Fruit fly (Drosophila melanogaster): ENCODE data around the gene Gr98d.

Gene Gr98d

DNA sequence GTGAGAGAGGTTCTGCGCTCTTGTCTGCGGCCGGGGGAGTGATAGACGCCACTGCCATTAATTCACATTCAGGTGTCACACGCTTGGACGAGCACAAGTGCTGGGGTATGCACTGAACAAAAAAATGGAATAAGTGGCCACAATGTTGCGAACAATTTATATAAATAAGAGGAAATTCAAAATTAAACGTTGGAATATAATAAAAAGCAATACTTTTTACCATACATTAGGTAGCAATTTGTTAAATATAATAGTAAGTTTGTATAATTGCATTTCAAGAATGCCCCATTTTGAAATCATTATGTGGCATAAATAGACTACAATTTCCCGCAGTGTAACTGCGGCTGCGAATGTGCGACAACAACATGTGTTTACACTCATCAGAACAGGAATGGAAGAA lies 26.0 kb upstream of the Gr98d start:
- no peak for TF ChIP-seq dsf (GFP tag; optimal IDR thresholded peaks at IDR 0.05; ENCODE audit: borderline replicate concordance)
- TF ChIP-seq Myc (optimal IDR thresholded peaks at IDR 0.05): no peak
- no peak for TF ChIP-seq dmrt93B (GFP tag; optimal IDR thresholded peaks at IDR 0.05)
- no peak for TF ChIP-seq CG9705 (GFP tag; optimal IDR thresholded peaks at IDR 0.05)
- no peak for TF ChIP-seq brk (GFP tag; optimal IDR thresholded peaks at IDR 0.05)
- no peak for TF ChIP-seq br (GFP tag; optimal IDR thresholded peaks at IDR 0.05)
- no peak for TF ChIP-seq Jra (GFP tag; optimal IDR thresholded peaks at IDR 0.05)
- no peak for TF ChIP-seq N (GFP tag; optimal IDR thresholded peaks at IDR 0.05)
- TF ChIP-seq Hr83 (GFP tag; optimal IDR thresholded peaks at IDR 0.05; ENCODE audit: poor library complexity, severe bottlenecking): no peak
- no peak for TF ChIP-seq tai (GFP tag; optimal IDR thresholded peaks at IDR 0.05)
- no peak for TF ChIP-seq Hr78 (GFP tag; optimal IDR thresholded peaks at IDR 0.05)
- TF ChIP-seq Rel (GFP tag; optimal IDR thresholded peaks at IDR 0.05): no peak
- TF ChIP-seq Rel (tag; optimal IDR thresholded peaks at IDR 0.05): no peak

DNA sequence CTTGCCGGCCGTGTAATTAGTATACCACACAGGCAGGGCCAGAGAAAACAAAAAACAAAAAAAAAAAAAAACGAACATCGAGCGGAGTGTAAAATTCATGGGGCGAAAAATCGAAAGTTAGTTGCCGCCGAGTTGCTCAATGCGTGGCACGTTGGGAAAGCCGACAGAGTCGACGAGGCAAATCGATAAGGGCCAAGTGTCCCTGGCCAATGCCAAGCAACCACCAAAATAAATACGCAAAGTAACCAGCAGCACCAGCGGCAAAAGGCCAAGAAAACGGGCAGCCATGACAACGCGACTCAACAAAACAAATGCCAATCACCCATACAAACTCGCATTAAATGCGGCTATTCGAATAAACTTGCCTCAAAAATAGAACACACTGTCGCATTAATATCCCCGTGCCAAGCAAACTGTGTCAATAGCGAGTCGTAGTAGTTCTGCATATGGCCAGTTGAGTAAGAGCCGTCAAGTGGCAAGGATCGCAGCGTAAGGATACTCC lies 25.4 kb upstream of the Gr98d start, which contains the start of gene CG12885:
CG12885 (plus strand) TSS at position 452 of the 502 bp plus-strand sequence.
- TF ChIP-seq CG32264 (GFP tag; optimal IDR thresholded peaks at IDR 0.05): no peak
- no peak for TF ChIP-seq Myc (optimal IDR thresholded peaks at IDR 0.05)
- TF ChIP-seq Mio (GFP tag; optimal IDR thresholded peaks at IDR 0.05): no peak

DNA sequence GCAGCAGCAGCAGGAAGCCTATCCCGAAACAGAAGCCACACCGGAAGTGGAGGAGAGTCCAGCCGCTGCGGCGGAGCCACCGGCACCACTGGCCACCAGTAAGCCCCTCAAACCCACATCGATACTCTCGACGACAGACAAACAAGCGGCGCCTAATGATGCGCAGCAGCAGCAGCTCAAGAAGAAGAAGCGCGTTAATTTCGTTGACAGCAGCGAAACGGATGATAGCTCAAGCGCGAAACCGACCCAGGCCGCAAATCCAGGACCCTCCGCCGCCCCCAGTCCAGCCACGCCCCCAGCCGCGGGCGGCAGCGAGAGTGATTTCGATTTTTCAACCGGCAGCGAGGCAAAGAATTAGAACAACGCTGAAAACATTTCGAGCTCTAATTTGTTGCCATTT lies 12.6 kb upstream of the Gr98d start:
- TF ChIP-seq CrebA (GFP tag; optimal IDR thresholded peaks at IDR 0.05; ENCODE audit: borderline replicate concordance) (no peak), Dfd (GFP tag; optimal IDR thresholded peaks at IDR 0.05) (peak; percentile 93)

DNA sequence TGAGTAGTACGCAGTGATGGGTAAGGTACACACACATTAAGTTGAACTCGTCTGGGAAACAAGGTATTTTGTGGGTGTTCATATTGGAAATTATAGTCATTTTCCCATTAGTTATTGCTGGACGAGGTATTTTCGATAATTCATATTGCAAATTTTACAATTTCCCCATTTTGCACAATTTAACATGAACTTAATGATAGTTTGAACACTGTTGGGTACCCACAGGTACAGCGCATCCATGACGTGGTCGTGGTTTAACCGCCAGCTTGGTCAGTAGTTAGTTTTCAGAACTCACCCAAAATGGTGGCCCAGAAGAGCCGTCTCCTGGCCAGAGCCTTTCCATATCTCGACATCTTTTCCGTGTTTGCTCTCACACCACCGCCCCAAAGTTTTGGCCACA lies 3.7 kb upstream of the Gr98d start, which contains the start of gene Gr98b:
Gr98b (plus strand) TSS at position 301 of the 400 bp plus-strand sequence.
- TF ChIP-seq tai (GFP tag; optimal IDR thresholded peaks at IDR 0.05): no peak
- TF ChIP-seq dmrt93B (GFP tag; optimal IDR thresholded peaks at IDR 0.05): no peak

DNA sequence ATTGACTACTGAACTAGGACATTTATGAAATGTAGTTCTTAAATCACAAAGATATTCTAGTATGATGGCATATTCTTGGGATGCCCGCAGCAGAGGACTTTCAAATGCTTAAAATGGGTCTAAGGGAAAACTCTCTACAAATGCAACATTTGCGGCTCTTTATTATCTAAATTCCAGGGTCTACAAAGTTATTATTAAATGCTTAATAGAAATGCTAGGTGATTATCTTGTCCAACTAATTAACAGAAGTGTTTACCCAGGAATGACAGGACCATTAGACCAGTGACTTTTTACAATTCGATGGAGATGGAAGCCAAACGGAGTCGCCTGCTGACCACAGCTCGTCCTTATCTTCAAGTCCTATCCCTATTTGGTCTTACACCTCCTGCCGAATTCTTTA lies 1.7 kb upstream of the Gr98d start, which contains the start of gene Gr98c:
Gr98c (plus strand) TSS at position 301 of the 400 bp plus-strand sequence.
- TF ChIP-seq dsf (GFP tag; optimal IDR thresholded peaks at IDR 0.05; ENCODE audit: borderline replicate concordance) (no peak), OdsH (GFP tag; optimal IDR thresholded peaks at IDR 0.05) (no peak), sv (GFP tag; optimal IDR thresholded peaks at IDR 0.05) (no peak), h (GFP tag; optimal IDR thresholded peaks at IDR 0.05) (no peak), tai (GFP tag; optimal IDR thresholded peaks at IDR 0.05) (no peak), sage (GFP tag; optimal IDR thresholded peaks at IDR 0.05) (no peak), woc (GFP tag; optimal IDR thresholded peaks at IDR 0.05) (no peak), Mio (GFP tag; optimal IDR thresholded peaks at IDR 0.05) (no peak), jim (GFP tag; optimal IDR thresholded peaks at IDR 0.05) (no peak), Dfd (GFP tag; optimal IDR thresholded peaks at IDR 0.05) (no peak), lola (GFP tag; optimal IDR thresholded peaks at IDR 0.05) (no peak), fru (GFP tag; optimal IDR thresholded peaks at IDR 0.05) (no peak), br (GFP tag; optimal IDR thresholded peaks at IDR 0.05) (no peak), Myc (optimal IDR thresholded peaks at IDR 0.05) (no peak), CG32264 (GFP tag; optimal IDR thresholded peaks at IDR 0.05) (no peak), ey (GFP tag; optimal IDR thresholded peaks at IDR 0.05) (no peak)

DNA sequence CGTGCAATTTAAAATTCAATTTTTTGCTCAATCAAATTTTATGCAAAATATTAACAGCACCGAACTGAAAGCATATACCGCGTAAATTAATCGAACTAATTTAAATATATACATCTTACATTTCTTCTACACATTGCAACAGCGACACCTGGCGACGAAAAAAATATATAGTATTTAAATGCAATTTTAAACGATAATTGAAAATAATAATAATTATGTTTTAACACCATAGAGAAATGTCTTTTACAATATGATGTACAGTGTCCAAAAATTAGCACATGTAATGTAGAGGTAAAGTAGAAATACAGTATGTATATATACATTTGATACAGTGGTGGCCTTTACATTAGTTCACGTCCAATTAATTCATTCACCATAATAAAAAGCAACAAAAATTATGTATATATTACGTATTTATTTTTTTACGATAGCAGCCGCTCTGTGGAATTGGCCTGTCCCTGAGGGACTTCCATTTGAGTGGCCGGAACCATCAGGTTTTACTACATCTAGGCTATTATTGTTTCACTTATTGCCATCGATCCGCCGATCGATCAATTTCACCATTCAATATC lies 1.6 kb downstream of the Gr98d start:
- TF ChIP-seq br (GFP tag; optimal IDR thresholded peaks at IDR 0.05): no peak
- TF ChIP-seq Myc (optimal IDR thresholded peaks at IDR 0.05): peak; percentile 28
- TF ChIP-seq Dfd (GFP tag; optimal IDR thresholded peaks at IDR 0.05): no peak
- no peak for TF ChIP-seq HLH106 (tag; optimal IDR thresholded peaks at IDR 0.05)
- TF ChIP-seq sv (GFP tag; optimal IDR thresholded peaks at IDR 0.05): no peak

DNA sequence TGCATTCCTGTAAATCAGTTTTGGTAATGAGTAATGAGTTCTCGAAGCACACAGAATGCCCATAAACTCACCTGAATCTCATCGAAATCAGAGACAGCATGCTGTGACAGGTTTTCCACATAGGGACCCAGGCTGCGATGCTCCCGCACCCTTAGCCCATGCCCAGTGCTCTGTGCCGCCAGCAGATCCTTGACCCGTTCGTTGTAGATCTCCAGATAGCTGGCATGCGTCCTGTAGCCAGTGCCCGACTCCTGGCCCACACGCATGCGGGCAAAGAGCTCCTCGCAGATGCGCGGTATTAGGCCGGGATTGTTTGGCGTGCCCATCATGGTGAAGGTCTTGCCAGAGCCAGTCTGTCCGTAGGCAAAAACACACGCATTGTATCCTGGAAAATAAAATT lies 6.9 kb downstream of the Gr98d start:
- TF ChIP-seq N (GFP tag; optimal IDR thresholded peaks at IDR 0.05) (no peak), tai (GFP tag; optimal IDR thresholded peaks at IDR 0.05) (no peak), HLH106 (tag; optimal IDR thresholded peaks at IDR 0.05) (no peak), Jra (GFP tag; optimal IDR thresholded peaks at IDR 0.05) (no peak), psq (GFP tag; optimal IDR thresholded peaks at IDR 0.05) (no peak), foxo (GFP tag; optimal IDR thresholded peaks at IDR 0.05) (no peak), Mio (GFP tag; optimal IDR thresholded peaks at IDR 0.05) (no peak), Vsx2 (GFP tag; optimal IDR thresholded peaks at IDR 0.05; ENCODE audit: partially characterized antibody) (no peak), CG32264 (GFP tag; optimal IDR thresholded peaks at IDR 0.05) (no peak), dmrt93B (GFP tag; optimal IDR thresholded peaks at IDR 0.05) (no peak), Myc (optimal IDR thresholded peaks at IDR 0.05) (no peak), Sp1 (GFP tag; optimal IDR thresholded peaks at IDR 0.05) (no peak), jim (GFP tag; optimal IDR thresholded peaks at IDR 0.05) (no peak), Rel (GFP tag; optimal IDR thresholded peaks at IDR 0.05) (no peak), Rel (tag; optimal IDR thresholded peaks at IDR 0.05) (no peak), h (GFP tag; optimal IDR thresholded peaks at IDR 0.05) (no peak), lola (GFP tag; optimal IDR thresholded peaks at IDR 0.05) (no peak)
